Worm (Caenorhabditis elegans) whole organism, L3 larva: ENCODE measurements around the gene ser-2.

ENCODE experiments used
- aly-2 ChIP-seq: fragments of 150-350 bp; optimal IDR thresholded peaks from 2 replicates; lab custom pipeline; 2014; ENCODE audit warnings: missing biosample characterization, missing genetic modification characterization
- ceh-16 ChIP-seq: sonication (generic microtip); optimal IDR thresholded peaks from 2 replicates; lab custom pipeline; 2017; ENCODE audit warnings: missing biosample characterization, missing genetic modification characterization
- egl-27 ChIP-seq: sonication (generic microtip); optimal IDR thresholded peaks from 4 replicates; lab custom pipeline; 2017; ENCODE audit warnings: missing biosample characterization, missing genetic modification reagents, missing genetic modification characterization
- elt-1 ChIP-seq: fragments of 150-350 bp; optimal IDR thresholded peaks from 2 replicates; lab custom pipeline; 2014; ENCODE audit warnings: missing biosample characterization, missing genetic modification characterization
- elt-3 ChIP-seq, 3 experiments: fragments of 150-350 bp in 1 of 3; sonication (generic microtip) in 2 of 3; optimal IDR thresholded peaks; 2 replicates in 2 of 3; 4 replicates in 1 of 3; lab custom pipeline; 2014 to 2017; ENCODE audit warnings: missing biosample characterization in 3 of 3, missing genetic modification characterization in 3 of 3
- nfya-1 ChIP-seq: sonication (generic microtip); optimal IDR thresholded peaks from 2 replicates; lab custom pipeline; 2017; ENCODE audit warnings: missing genetic modification characterization, mild to moderate bottlenecking, missing compliant biosample characterization, antibody characterized with exemption, moderate library complexity; ENCODE audit not compliant: insufficient read depth
- nhr-12 ChIP-seq: fragments of 150-350 bp; optimal IDR thresholded peaks from 2 replicates; lab custom pipeline; 2014; ENCODE audit warnings: missing biosample characterization, missing genetic modification characterization
- nhr-76 ChIP-seq: fragments of 150-350 bp; sonication (generic microtip); optimal IDR thresholded peaks from 5 replicates; lab custom pipeline; 2014; ENCODE audit warnings: missing biosample characterization, missing genetic modification characterization
- pha-4 ChIP-seq: fragments of 150-350 bp; optimal IDR thresholded peaks from 2 replicates; lab custom pipeline; 2014; ENCODE audit warnings: missing biosample characterization, missing genetic modification reagents, missing genetic modification characterization
- skn-1 ChIP-seq: fragments of 150-350 bp; optimal IDR thresholded peaks from 2 replicates; lab custom pipeline; 2014; ENCODE audit warnings: missing biosample characterization, missing genetic modification characterization
- zag-1 ChIP-seq: fragments of 150-350 bp; optimal IDR thresholded peaks from 2 replicates; lab custom pipeline; 2014; ENCODE audit warnings: missing biosample characterization, missing genetic modification characterization

- no peak for TF ChIP-seq ceh-16 (tag; lab: Kevin White, UChicago)
- no peak for TF ChIP-seq aly-2
- no peak for TF ChIP-seq zag-1 (tag; lab: Kevin White, UChicago)
- no peak for TF ChIP-seq skn-1
- TF ChIP-seq elt-1 (tag; lab: Kevin White, UChicago), result no peak
- TF ChIP-seq pha-4 (tag; lab: Kevin White, UChicago), result no peak
- TF ChIP-seq nhr-12 (tag; lab: Kevin White, UChicago), result no peak
- no peak for TF ChIP-seq nfya-1 (tag; lab: Kevin White, UChicago)
- no peak for TF ChIP-seq nhr-76 (tag; lab: Kevin White, UChicago)
- TF ChIP-seq egl-27, result no peak
- peak in 1 of 3 experiments; percentile 11 for TF ChIP-seq elt-3 (tag; optimal IDR thresholded peaks at IDR 0.05; lab: Kevin White, UChicago)
Observed at ce11 chrX:15310330-15310776, 7.6 kb upstream of the ser-2 start.
